Worm (Caenorhabditis elegans): ENCODE results near the gene Y17D7C.2.

Gene Y17D7C.2

DNA sequence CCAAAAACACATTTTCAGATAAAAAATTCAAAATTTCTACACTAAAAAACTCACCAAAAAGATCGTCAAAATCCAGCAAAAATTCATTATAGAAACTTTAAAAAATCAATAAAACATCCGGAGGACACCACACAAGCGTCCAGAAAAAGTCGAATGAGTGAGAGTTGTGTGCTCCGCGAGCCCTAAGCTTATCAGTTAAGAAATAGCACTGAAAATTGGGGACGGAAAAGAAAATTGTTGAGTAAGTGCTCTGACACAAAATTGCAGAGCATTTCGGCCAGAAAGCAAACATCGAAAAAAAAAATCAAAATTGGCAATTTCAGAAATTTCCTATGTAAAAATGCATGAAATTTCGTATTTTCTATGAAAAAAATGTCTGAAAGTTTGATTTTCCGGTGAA is 17.9 kb upstream of the Y17D7C.2 start:
- TF ChIP-seq dmd-4 (tag; optimal IDR thresholded peaks at IDR 0.05) (no peak), unc-39 (tag; optimal IDR thresholded peaks at IDR 0.05) (no peak), C34F6.9 (tag; optimal IDR thresholded peaks at IDR 0.05) (no peak), gmeb-1 (tag; optimal IDR thresholded peaks at IDR 0.05) (no peak)

DNA sequence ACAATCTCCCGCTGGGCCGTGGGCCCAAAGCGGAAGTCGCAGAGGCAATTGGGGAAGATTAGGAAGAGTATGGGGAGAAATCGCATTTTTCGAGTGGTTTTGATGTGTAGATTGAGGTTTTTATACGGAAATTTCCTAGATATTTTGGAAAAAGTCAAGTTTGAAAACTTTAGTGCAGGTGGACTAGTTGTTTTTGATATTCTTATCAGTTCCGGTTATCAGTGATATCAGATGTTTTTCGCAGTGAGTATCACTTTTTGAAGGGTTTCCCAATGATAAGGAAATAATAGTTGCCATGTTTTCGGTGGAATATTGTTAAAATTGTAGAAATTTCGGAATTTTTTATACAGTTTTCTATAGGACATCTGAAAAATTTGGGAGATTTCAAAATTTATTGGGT is 14.6 kb upstream of the Y17D7C.2 start, which contains the start of gene scl-20:
TSS of gene scl-20 (minus strand) at position 101 of the 400 bp plus-strand sequence.
- TF ChIP-seq lin-39 (tag; optimal IDR thresholded peaks at IDR 0.05) (no peak), skn-1 (tag; optimal IDR thresholded peaks at IDR 0.05) (no peak), crh-2 (tag; optimal IDR thresholded peaks at IDR 0.05) (no peak), ZK546.5 (tag; optimal IDR thresholded peaks at IDR 0.05) (no peak), F13H6.1 (tag; optimal IDR thresholded peaks at IDR 0.05) (no peak), ztf-11 (tag; optimal IDR thresholded peaks at IDR 0.05) (no peak), nhr-6 (tag; optimal IDR thresholded peaks at IDR 0.05) (no peak), nhr-129 (tag; optimal IDR thresholded peaks at IDR 0.05) (no peak), nhr-12 (tag; optimal IDR thresholded peaks at IDR 0.05) (no peak), ceh-16 (tag; optimal IDR thresholded peaks at IDR 0.05) (no peak), ama-1 (optimal IDR thresholded peaks at IDR 0.05) (no peak), sma-9 (GFP tag; optimal IDR thresholded peaks at IDR 0.05) (no peak), sma-9 (tag; optimal IDR thresholded peaks at IDR 0.05) (no peak), unc-62 (GFP tag; optimal IDR thresholded peaks at IDR 0.05) (no peak), elt-1 (tag; optimal IDR thresholded peaks at IDR 0.05) (no peak), gmeb-1 (tag; optimal IDR thresholded peaks at IDR 0.05) (no peak), aly-2 (tag; optimal IDR thresholded peaks at IDR 0.05) (no peak)

DNA sequence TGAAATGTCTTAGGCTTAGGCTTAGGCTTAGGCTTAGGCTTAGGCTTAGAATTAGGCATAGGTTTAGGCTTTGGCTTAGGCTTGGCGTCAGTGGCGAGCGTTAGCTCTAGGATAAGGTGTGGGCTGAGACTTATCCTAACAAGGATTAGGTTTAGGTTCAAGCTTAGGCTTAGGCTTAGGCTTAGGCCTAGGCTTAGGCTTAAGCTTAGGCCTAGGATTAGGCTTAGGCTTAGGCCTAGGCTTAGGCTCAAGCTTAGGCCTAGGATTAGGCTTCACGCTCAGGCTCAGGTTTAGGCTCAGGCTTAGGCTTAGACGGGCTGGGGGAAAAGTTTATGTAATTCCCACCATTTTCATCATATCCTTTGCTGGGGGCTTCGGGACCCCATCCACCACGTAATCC is 14.2 kb upstream of the Y17D7C.2 start:
- TF ChIP-seq lin-13 (GFP tag; optimal IDR thresholded peaks at IDR 0.05), result no peak

DNA sequence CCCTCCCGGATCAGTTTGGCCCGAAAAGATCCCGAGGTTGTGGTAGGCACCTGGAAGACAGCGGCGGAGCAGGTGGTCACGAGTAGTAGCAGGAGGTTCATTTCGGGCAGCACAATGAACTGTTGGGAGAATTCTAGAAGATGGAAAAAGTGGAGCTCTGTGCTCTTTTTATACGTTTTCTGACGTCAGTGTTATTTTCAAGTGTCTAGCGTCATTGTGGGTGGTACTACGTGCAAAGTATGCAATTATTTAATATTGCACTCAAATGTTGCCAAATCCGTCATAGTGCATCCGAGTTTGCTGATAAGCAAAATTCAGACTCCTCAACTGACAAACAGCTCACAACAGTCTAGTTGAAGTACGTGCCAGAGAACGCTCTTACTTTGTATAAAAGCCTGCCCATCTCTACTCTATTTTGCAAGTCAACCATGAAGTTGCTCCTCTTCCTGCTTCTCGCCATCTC is 11.8 kb upstream of the Y17D7C.2 start, which contains the start of the genes asp-18 and scl-19:
TSS of gene asp-18 (minus strand) at position 101 of the 463 bp plus-strand sequence.
TSS of gene scl-19 (plus strand) at position 413 of the 463 bp plus-strand sequence.
- TF ChIP-seq ztf-1 (GFP tag; conservative IDR thresholded peaks at IDR 0.05) (no peak), peb-1 (tag; optimal IDR thresholded peaks at IDR 0.05) (no peak)

DNA sequence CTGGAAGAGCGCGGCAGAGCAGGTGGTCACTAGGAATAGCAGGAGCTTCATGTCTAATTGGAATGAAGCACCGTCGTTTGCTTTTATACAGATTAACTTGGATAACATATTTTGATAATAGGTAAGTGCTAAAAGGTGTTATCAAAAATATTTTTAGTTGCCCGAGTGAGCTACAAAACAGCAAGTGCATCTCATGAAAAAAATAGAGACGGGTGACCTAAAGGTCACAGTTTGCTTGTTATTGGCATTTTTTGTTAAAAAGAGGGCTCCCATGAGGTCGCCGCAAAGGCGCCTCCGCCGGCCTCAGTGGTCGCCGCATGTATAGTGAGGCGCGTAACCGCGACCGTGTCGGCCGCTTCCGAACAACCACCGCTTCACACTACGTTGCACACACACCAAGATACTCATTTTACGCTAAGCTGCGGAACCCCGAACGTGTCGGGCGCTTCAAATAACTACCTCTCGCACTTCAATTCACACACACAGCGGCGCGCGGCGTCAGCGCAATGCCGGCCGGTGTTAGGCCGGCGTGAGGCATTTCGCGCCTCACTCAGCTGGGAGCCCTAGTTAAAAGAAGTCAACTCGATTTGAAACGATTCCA is 9.6 kb upstream of the Y17D7C.2 start, which contains the start of gene asp-19:
TSS of gene asp-19 (minus strand) at position 51 of the 601 bp plus-strand sequence.
- no peak for TF ChIP-seq alr-1 (tag; optimal IDR thresholded peaks at IDR 0.05)
- TF ChIP-seq nhr-6 (tag; optimal IDR thresholded peaks at IDR 0.05), result no peak
- no peak for TF ChIP-seq elt-3 (tag; optimal IDR thresholded peaks at IDR 0.05)
- no peak for TF ChIP-seq nhr-10 (tag; optimal IDR thresholded peaks at IDR 0.05)
- no peak for TF ChIP-seq unc-39 (tag; optimal IDR thresholded peaks at IDR 0.05)
- no peak for TF ChIP-seq ceh-16 (tag; optimal IDR thresholded peaks at IDR 0.05)
- no peak for TF ChIP-seq skn-1 (tag; optimal IDR thresholded peaks at IDR 0.05)
- TF ChIP-seq nhr-237 (tag; optimal IDR thresholded peaks at IDR 0.05), result no peak
- TF ChIP-seq nhr-12 (tag; optimal IDR thresholded peaks at IDR 0.05), result no peak
- TF ChIP-seq crh-2 (tag; optimal IDR thresholded peaks at IDR 0.05), result no peak
- no peak for TF ChIP-seq ama-1 (optimal IDR thresholded peaks at IDR 0.05)

DNA sequence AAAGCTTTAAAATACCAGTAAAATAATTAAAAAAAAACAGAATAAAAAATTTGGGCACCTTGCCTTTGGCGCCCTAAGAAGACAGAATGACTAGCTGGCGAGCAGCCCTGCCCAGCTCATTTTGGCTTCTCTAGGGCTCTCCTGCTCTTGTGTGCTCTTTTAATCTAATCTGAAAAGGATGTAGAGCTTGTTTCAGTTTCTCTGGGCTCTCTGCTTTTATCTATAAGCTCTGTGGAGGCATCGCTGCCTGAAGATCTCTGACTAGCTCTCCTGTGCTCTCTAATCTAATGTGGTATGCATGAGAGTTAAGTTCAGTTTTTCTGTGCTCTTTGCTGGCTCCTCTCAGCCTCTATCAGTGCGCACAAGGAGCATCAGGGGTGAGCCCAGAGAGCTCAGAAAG is 6.1 kb upstream of the Y17D7C.2 start:
- TF ChIP-seq C34F6.9 (tag; optimal IDR thresholded peaks at IDR 0.05), result peak; percentile 21
- no peak for TF ChIP-seq ztf-1 (GFP tag; conservative IDR thresholded peaks at IDR 0.05)
- no peak for TF ChIP-seq elt-1 (tag; optimal IDR thresholded peaks at IDR 0.05)
- no peak for TF ChIP-seq peb-1 (tag; optimal IDR thresholded peaks at IDR 0.05)
- no peak for TF ChIP-seq nhr-237 (tag; optimal IDR thresholded peaks at IDR 0.05)
- TF ChIP-seq unc-39 (tag; optimal IDR thresholded peaks at IDR 0.05), result no peak
- TF ChIP-seq unc-55 (GFP tag; optimal IDR thresholded peaks at IDR 0.05), result peak; percentile 23
- TF ChIP-seq nhr-23 (tag; optimal IDR thresholded peaks at IDR 0.05), result no peak

DNA sequence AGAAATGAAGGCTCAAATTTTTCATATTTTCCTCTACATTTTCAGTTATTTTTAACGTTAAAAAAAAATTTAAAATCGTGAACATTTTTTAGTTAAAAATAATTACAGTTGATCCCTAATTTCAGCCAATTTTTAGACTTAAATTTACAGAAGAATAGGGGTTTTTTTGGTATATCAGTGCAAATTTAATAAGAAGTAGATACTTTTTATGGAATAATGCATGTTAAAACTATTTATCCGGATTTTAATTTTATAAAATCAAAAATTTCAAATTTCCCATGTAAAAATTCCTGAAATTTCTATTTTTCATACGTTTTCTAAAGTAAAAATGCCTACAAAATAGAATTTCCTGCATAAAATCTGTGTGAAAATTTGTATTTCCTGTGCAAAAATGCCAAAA is 4.3 kb upstream of the Y17D7C.2 start:
- TF ChIP-seq ceh-82 (tag; optimal IDR thresholded peaks at IDR 0.05), result no peak
- TF ChIP-seq dmd-4 (tag; optimal IDR thresholded peaks at IDR 0.05), result no peak
- TF ChIP-seq gmeb-1 (tag; optimal IDR thresholded peaks at IDR 0.05), result no peak
- TF ChIP-seq lin-39 (tag; optimal IDR thresholded peaks at IDR 0.05), result no peak
